Fruit fly (Drosophila melanogaster): ENCODE results near the gene fzr.

fzr gene

dm6 chrX:4691226-4691625, 11.9 kb upstream of the fzr start (continued):
- TF ChIP-seq prd (optimal IDR thresholded peaks at IDR 0.05) (no peak), prd (GFP tag; IDR thresholded peaks at IDR 0.05) (peak; percentile 43; the same call in 1 of the 3 replicates), CG15514 (GFP tag; optimal IDR thresholded peaks at IDR 0.05) (peak; percentile 36), Ada2b (GFP tag; IDR thresholded peaks at IDR 0.05) (peak; percentile 39; the same call in 1 of the 2 replicates), Scr (GFP tag; IDR thresholded peaks at IDR 0.05; ENCODE audit: partially characterized antibody) (no peak), CG7271 (tag; optimal IDR thresholded peaks at IDR 0.05) (no peak), ATbp (GFP tag; optimal IDR thresholded peaks at IDR 0.05) (peak; percentile 30), CG17328 (GFP tag; IDR thresholded peaks at IDR 0.05) (no peak), CG8924 (tag; optimal IDR thresholded peaks at IDR 0.05) (peak; percentile 27), row (GFP tag; IDR thresholded peaks at IDR 0.05) (peak; percentile 59; the same call in 2 of the 3 replicates), PHDP (tag; optimal IDR thresholded peaks at IDR 0.05) (peak; percentile 42), CG4282 (GFP tag; optimal IDR thresholded peaks at IDR 0.05) (no peak), D19A (tag; optimal IDR thresholded peaks at IDR 0.05) (peak; percentile 21), trem (tag; optimal IDR thresholded peaks at IDR 0.05) (peak; percentile 1), nmo (GFP tag; optimal IDR thresholded peaks at IDR 0.05) (peak; percentile 21), CG11504 (tag; optimal IDR thresholded peaks at IDR 0.05) (peak; percentile 56), CG1024 (GFP tag; IDR thresholded peaks at IDR 0.05) (no peak), Blimp-1 (GFP tag; optimal IDR thresholded peaks at IDR 0.05) (peak; percentile 28), Aef1 (GFP tag; IDR thresholded peaks at IDR 0.05) (peak; percentile 16; the same call in 1 of the 3 replicates), eve (GFP tag; optimal IDR thresholded peaks at IDR 0.05) (no peak), fd96Cb (tag; optimal IDR thresholded peaks at IDR 0.05) (peak; percentile 15), NC2α (GFP tag; optimal IDR thresholded peaks at IDR 0.05) (no peak), CG11085 (GFP tag; IDR thresholded peaks at IDR 0.05) (0 out of 2 replicates have a peak, but pooled peaks have one; percentile 26), scrt (GFP tag; optimal IDR thresholded peaks at IDR 0.05) (peak; percentile 10), D (optimal IDR thresholded peaks at IDR 0.05) (no peak), D (GFP tag; optimal IDR thresholded peaks at IDR 0.05) (no peak), CG7556 (GFP tag; optimal IDR thresholded peaks at IDR 0.05) (peak; percentile 39), CG11695 (GFP tag; IDR thresholded peaks at IDR 0.05) (0 out of 3 replicates have a peak, but pooled peaks have one; percentile 26), tap (tag; optimal IDR thresholded peaks at IDR 0.05) (peak; percentile 26), CG10267 (tag; optimal IDR thresholded peaks at IDR 0.05) (peak; percentile 23), HHEX (GFP tag; optimal IDR thresholded peaks at IDR 0.05) (peak; percentile 30), CG31388 (GFP tag; optimal IDR thresholded peaks at IDR 0.05) (no peak), CG30431 (GFP tag; optimal IDR thresholded peaks at IDR 0.05) (peak; percentile 7), kay (GFP tag; optimal IDR thresholded peaks at IDR 0.05) (no peak), Hr51 (GFP tag; optimal IDR thresholded peaks at IDR 0.05) (peak in 1 of 2 experiments; percentile 37), CG7839 (tag; optimal IDR thresholded peaks at IDR 0.05) (peak; percentile 49), CG17829 (tag; optimal IDR thresholded peaks at IDR 0.05) (peak; percentile 11), CG6813 (GFP tag; optimal IDR thresholded peaks at IDR 0.05) (peak; percentile 41), CG6683 (GFP tag; optimal IDR thresholded peaks at IDR 0.05) (peak; percentile 32), Sox102F (GFP tag; optimal IDR thresholded peaks at IDR 0.05) (peak; percentile 53), CG31441 (GFP tag; IDR thresholded peaks at IDR 0.05) (peak; percentile 36; the same call in 1 of the 2 replicates), CG18262 (tag; optimal IDR thresholded peaks at IDR 0.05) (peak; percentile 33), Hand (GFP tag; optimal IDR thresholded peaks at IDR 0.05) (peak; percentile 31), Med (GFP tag) (peak; percentile 52), her (GFP tag; optimal IDR thresholded peaks at IDR 0.05) (no peak), CG12391 (tag; optimal IDR thresholded peaks at IDR 0.05) (peak; percentile 52), CG30403 (GFP tag; optimal IDR thresholded peaks at IDR 0.05) (peak; percentile 22), sqz (GFP tag; optimal IDR thresholded peaks at IDR 0.05) (no peak)
